Worm (Caenorhabditis elegans): Measurements from ENCODE around the gene flp-4.
"Not testable (repeated sequence)": the region's sequence is repeated elsewhere in the genome, so short reads cannot be mapped to it uniquely, and the experiment has no call there.

Gene flp-4

ce11 chrII:10025059-10025458 lies 23.6 kb upstream of the flp-4 start:
- TF ChIP-seq lin-11 (tag; optimal IDR thresholded peaks at IDR 0.05) (no peak), unc-62 (GFP tag; optimal IDR thresholded peaks at IDR 0.05) (no peak), nhr-129 (tag; optimal IDR thresholded peaks at IDR 0.05) (peak; percentile 58)

ce11 chrII:10028195-10028594 lies 20.5 kb upstream of the flp-4 start, which contains the start of gene F52H3.6:
Gene F52H3.6, minus strand, starts transcription at chrII:10028422.
- TF ChIP-seq zag-1 (tag; optimal IDR thresholded peaks at IDR 0.05): no peak
- TF ChIP-seq R02D3.7 (tag; optimal IDR thresholded peaks at IDR 0.05): no peak
- TF ChIP-seq lin-11 (tag; optimal IDR thresholded peaks at IDR 0.05): no peak
- no peak for TF ChIP-seq ztf-4 (tag; optimal IDR thresholded peaks at IDR 0.05)
- no peak for TF ChIP-seq sem-4 (tag; optimal IDR thresholded peaks at IDR 0.05)
- no peak for TF ChIP-seq ztf-11 (tag; optimal IDR thresholded peaks at IDR 0.05)
- peak; percentile 3 for TF ChIP-seq nhr-129 (tag; optimal IDR thresholded peaks at IDR 0.05)
- no peak for TF ChIP-seq nhr-6 (tag; optimal IDR thresholded peaks at IDR 0.05)
- no peak for TF ChIP-seq ZK546.5 (tag; optimal IDR thresholded peaks at IDR 0.05)
- TF ChIP-seq fos-1 (tag; optimal IDR thresholded peaks at IDR 0.05): peak; percentile 14
- no peak for TF ChIP-seq nhr-25 (tag; optimal IDR thresholded peaks at IDR 0.05)
- TF ChIP-seq sma-9 (GFP tag; optimal IDR thresholded peaks at IDR 0.05): no peak
- TF ChIP-seq sma-9 (tag; optimal IDR thresholded peaks at IDR 0.05): no peak
- no peak for TF ChIP-seq unc-39 (tag; optimal IDR thresholded peaks at IDR 0.05)
- TF ChIP-seq nhr-12 (tag; optimal IDR thresholded peaks at IDR 0.05): no peak

DNA sequence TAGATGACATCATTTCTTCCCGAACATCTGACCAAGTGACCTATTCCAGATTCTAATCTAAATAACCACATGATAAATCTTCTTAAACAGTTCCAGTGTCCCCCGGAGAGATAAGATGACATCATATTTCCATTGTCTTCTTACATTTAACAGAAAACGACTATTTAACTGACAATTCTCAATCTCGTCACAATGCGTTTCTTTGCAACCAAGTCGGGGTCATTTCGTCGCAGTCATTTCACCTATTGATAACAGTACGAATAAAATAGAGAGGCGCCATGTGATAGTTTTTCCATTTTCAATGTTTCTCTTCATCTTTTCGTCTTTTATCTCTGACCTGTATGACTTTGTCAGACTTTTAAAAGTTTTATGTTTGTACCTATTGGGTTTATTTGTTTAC lies 19.6 kb upstream of the flp-4 start:
- peak in 1 of 2 experiments; percentile 60 for TF ChIP-seq lsy-2 (tag; optimal IDR thresholded peaks at IDR 0.05)
- TF ChIP-seq nhr-129 (tag; optimal IDR thresholded peaks at IDR 0.05): peak; percentile 36
- peak; percentile 67 for TF ChIP-seq sma-3 (GFP tag; optimal IDR thresholded peaks at IDR 0.05)
- peak; percentile 29 for TF ChIP-seq F13H6.1 (tag; optimal IDR thresholded peaks at IDR 0.05)
- TF ChIP-seq dmd-4 (tag; optimal IDR thresholded peaks at IDR 0.05): no peak
- peak; percentile 42 for TF ChIP-seq blmp-1 (tag; optimal IDR thresholded peaks at IDR 0.05; ENCODE audit: insufficient read depth)
- TF ChIP-seq nhr-25 (tag; optimal IDR thresholded peaks at IDR 0.05): peak; percentile 54
- TF ChIP-seq sma-9 (GFP tag; optimal IDR thresholded peaks at IDR 0.05): peak; percentile 76
- no peak for TF ChIP-seq sma-9 (tag; optimal IDR thresholded peaks at IDR 0.05)
- peak; percentile 37 for TF ChIP-seq gmeb-1 (tag; optimal IDR thresholded peaks at IDR 0.05)
- TF ChIP-seq fos-1 (tag; optimal IDR thresholded peaks at IDR 0.05): peak; percentile 56
- no peak for TF ChIP-seq nhr-237 (tag; optimal IDR thresholded peaks at IDR 0.05)
- TF ChIP-seq crh-2 (tag; optimal IDR thresholded peaks at IDR 0.05): peak; percentile 52
- TF ChIP-seq nhr-21 (tag; optimal IDR thresholded peaks at IDR 0.05): peak; percentile 54
- TF ChIP-seq R02D3.7 (tag; optimal IDR thresholded peaks at IDR 0.05): no peak

DNA sequence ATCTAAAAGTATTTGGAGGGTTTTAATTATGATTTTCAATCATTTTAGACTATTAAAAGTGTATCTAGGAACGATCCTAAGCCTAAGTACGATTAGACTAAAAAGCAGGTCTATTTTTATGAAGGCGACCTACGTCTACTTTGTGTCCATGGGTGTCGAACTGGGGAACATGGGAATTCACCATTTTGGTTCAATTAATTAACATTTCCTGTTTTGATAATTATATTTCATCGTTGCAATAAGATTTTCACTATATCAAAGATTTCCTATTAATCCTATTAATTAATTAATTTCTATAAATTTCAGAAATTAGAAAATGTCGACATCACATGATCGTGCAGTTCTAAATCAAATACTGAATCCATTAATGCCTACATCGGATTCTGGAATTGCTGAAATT lies 18.8 kb upstream of the flp-4 start, which contains the start of gene ttc-36:
ttc-36 (plus strand) TSS at position 301 of the 400 bp plus-strand sequence.
- TF ChIP-seq nhr-237 (tag; optimal IDR thresholded peaks at IDR 0.05): no peak

- TF ChIP-seq sem-4 (tag; optimal IDR thresholded peaks at IDR 0.05) (peak; percentile 9), mab-5 (tag; optimal IDR thresholded peaks at IDR 0.05) (peak; percentile 48), zag-1 (tag; optimal IDR thresholded peaks at IDR 0.05) (peak; percentile 43), nhr-129 (tag; optimal IDR thresholded peaks at IDR 0.05) (peak; percentile 80), fos-1 (tag; optimal IDR thresholded peaks at IDR 0.05) (peak; percentile 42), egl-27 (tag; optimal IDR thresholded peaks at IDR 0.05) (peak; percentile 79), mdl-1 (tag; optimal IDR thresholded peaks at IDR 0.05) (peak in 1 of 2 experiments; percentile 25), lin-13 (GFP tag; optimal IDR thresholded peaks at IDR 0.05) (peak; percentile 75), unc-55 (GFP tag; optimal IDR thresholded peaks at IDR 0.05) (peak; percentile 85), F13H6.1 (tag; optimal IDR thresholded peaks at IDR 0.05) (peak; percentile 90), lsy-2 (tag; optimal IDR thresholded peaks at IDR 0.05) (peak; percentile 63 to 85), C34F6.9 (tag; optimal IDR thresholded peaks at IDR 0.05) (peak; percentile 74), sma-3 (GFP tag; optimal IDR thresholded peaks at IDR 0.05) (peak; percentile 91), nhr-21 (tag; optimal IDR thresholded peaks at IDR 0.05) (peak; percentile 71), gmeb-1 (tag; optimal IDR thresholded peaks at IDR 0.05) (peak; percentile 75), sma-9 (GFP tag; optimal IDR thresholded peaks at IDR 0.05) (peak; percentile 89), nhr-6 (tag; optimal IDR thresholded peaks at IDR 0.05) (peak; percentile 78), crh-2 (tag; optimal IDR thresholded peaks at IDR 0.05) (peak; percentile 64), nhr-25 (tag; optimal IDR thresholded peaks at IDR 0.05) (peak; percentile 85), ztf-4 (tag; optimal IDR thresholded peaks at IDR 0.05) (peak; percentile 46)
- not testable (repeated sequence) for TF ChIP-seq sma-9 (tag; optimal IDR thresholded peaks at IDR 0.05)
Observed at ce11 chrII:10033163-10033871, 15.4 kb upstream of the flp-4 start, which contains the start of gene mtcu-2. Gene mtcu-2, minus strand, starts transcription at chrII:10033213.

Measured in whole organism, L2 larva.